Comparison of ENCODE assay signal across 3 fruit fly cellular contexts in the genomic region with DNA sequence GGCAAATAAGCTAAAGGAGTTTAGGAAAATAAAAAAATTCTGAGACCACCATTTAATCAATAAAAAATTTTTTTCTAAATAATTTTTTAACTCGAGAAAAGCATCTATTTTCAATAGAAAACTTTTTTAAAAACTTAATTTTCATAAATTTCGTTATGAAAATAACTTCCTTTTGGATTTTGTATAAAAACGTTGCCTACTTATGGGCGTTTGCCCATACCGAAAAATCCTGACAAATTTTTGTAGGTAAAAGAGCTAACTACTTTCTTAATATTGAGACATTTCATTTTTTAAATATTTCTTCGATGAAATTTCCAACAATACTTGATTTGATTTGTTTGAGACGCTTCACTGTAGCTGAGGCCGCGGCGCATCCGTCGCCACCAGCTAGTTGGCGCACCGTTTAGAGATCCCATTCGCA.
TF ChIP-seq lines count a peak whose summit lies in the region.

No protein-coding gene starts in this region.

TF ChIP-seq in whole organism, embryonic, 481 proteins besides CTCF, POLR2A, EP300 and RAD21 (continued from another document and continues in another):
- TF ChIP-seq Sin3A (optimal IDR thresholded peaks at IDR 0.05; lab: Kevin White, UChicago) (no peak), Hmr (GFP tag; optimal IDR thresholded peaks at IDR 0.05; lab: Kevin White, UChicago) (peak; percentile 51), CG8478 (optimal IDR thresholded peaks at IDR 0.05; lab: Kevin White, UChicago) (no peak), CG9876 (GFP tag; optimal IDR thresholded peaks at IDR 0.05; lab: Kevin White, UChicago) (no peak), CG15073 (GFP tag; optimal IDR thresholded peaks at IDR 0.05; lab: Kevin White, UChicago) (no peak), nau (GFP tag; optimal IDR thresholded peaks at IDR 0.05; lab: Kevin White, UChicago) (peak; percentile 35), CG16815 (GFP tag; optimal IDR thresholded peaks at IDR 0.05; lab: Kevin White, UChicago) (peak; percentile 30), CG4730 (GFP tag; IDR thresholded peaks at IDR 0.05; lab: Robert Waterston, UW) (no peak), CG6254 (GFP tag; optimal IDR thresholded peaks at IDR 0.05; lab: Kevin White, UChicago) (peak; percentile 21), CG9215 (GFP tag; IDR thresholded peaks at IDR 0.05; lab: Robert Waterston, UW) (0 out of 2 replicates have a peak, but pooled peaks have one; percentile 17), gt (GFP tag; IDR thresholded peaks at IDR 0.05; lab: Robert Waterston, UW) (no peak), onecut (GFP tag; IDR thresholded peaks at IDR 0.05; lab: Robert Waterston, UW) (no peak), D19B (GFP tag; optimal IDR thresholded peaks at IDR 0.05; lab: Kevin White, UChicago) (no peak), ara (GFP tag; IDR thresholded peaks at IDR 0.05; lab: Robert Waterston, UW) (no peak), CG33557 (GFP tag; optimal IDR thresholded peaks at IDR 0.05; lab: Kevin White, UChicago) (peak; percentile 20), gem (tag; optimal IDR thresholded peaks at IDR 0.05; lab: Kevin White, UChicago) (peak; percentile 72), CG11695 (GFP tag; IDR thresholded peaks at IDR 0.05; lab: Robert Waterston, UW) (no peak), CG6175 (GFP tag; IDR thresholded peaks at IDR 0.05; lab: Robert Waterston, UW) (no peak), mld (GFP tag; IDR thresholded peaks at IDR 0.05; lab: Robert Waterston, UW; ENCODE audit: partially characterized antibody) (no peak), Hr39 (optimal IDR thresholded peaks at IDR 0.05; lab: Kevin White, UChicago) (no peak), CkIIα-i1 (GFP tag; IDR thresholded peaks at IDR 0.05; lab: Robert Waterston, UW) (no peak), CG14860 (GFP tag; IDR thresholded peaks at IDR 0.05; lab: Robert Waterston, UW; ENCODE audit: partially characterized antibody) (no peak), CG8944 (GFP tag; optimal IDR thresholded peaks at IDR 0.05; lab: Kevin White, UChicago) (no peak), dmrt11E (tag; optimal IDR thresholded peaks at IDR 0.05; lab: Kevin White, UChicago) (peak; percentile 36), CG10979 (tag; optimal IDR thresholded peaks at IDR 0.05; lab: Kevin White, UChicago) (peak; percentile 58), gcm2 (GFP tag; optimal IDR thresholded peaks at IDR 0.05; lab: Kevin White, UChicago) (peak; percentile 48), CG15269 (tag; optimal IDR thresholded peaks at IDR 0.05; lab: Kevin White, UChicago) (peak; percentile 39), Hey (tag; optimal IDR thresholded peaks at IDR 0.05; lab: Kevin White, UChicago) (no peak), CG12299 (tag; optimal IDR thresholded peaks at IDR 0.05; lab: Kevin White, UChicago) (no peak), aop (GFP tag; IDR thresholded peaks at IDR 0.05; lab: Robert Waterston, UW) (no peak), ind (GFP tag; optimal IDR thresholded peaks at IDR 0.05; lab: Kevin White, UChicago) (peak; percentile 48), luna (GFP tag; optimal IDR thresholded peaks at IDR 0.05; lab: Kevin White, UChicago) (no peak), Optix (GFP tag; IDR thresholded peaks at IDR 0.05; lab: Robert Waterston, UW) (no peak), CG9797 (GFP tag; optimal IDR thresholded peaks at IDR 0.05; lab: Kevin White, UChicago) (no peak), peb (GFP tag; IDR thresholded peaks at IDR 0.05; lab: Robert Waterston, UW) (no peak), lab (GFP tag; optimal IDR thresholded peaks at IDR 0.05; lab: Kevin White, UChicago) (peak; percentile 35), Atf-2 (GFP tag; optimal IDR thresholded peaks at IDR 0.05; lab: Kevin White, UChicago) (no peak), CG12769 (tag; optimal IDR thresholded peaks at IDR 0.05; lab: Kevin White, UChicago) (no peak), tna (GFP tag; IDR thresholded peaks at IDR 0.05; lab: Robert Waterston, UW; ENCODE audit: partially characterized antibody) (no peak), Lhr (GFP tag; optimal IDR thresholded peaks at IDR 0.05; lab: Kevin White, UChicago) (no peak), vvl (GFP tag; IDR thresholded peaks at IDR 0.05; lab: Robert Waterston, UW) (no peak), Nf-YA (GFP tag; IDR thresholded peaks at IDR 0.05; lab: Robert Waterston, UW) (no peak), Oaz (GFP tag; IDR thresholded peaks at IDR 0.05; lab: Robert Waterston, UW) (no peak), p53 (GFP tag; optimal IDR thresholded peaks at IDR 0.05; lab: Kevin White, UChicago) (no peak)

TF ChIP-seq in whole organism, prepupa, 60 proteins besides CTCF, POLR2A, EP300 and RAD21 (continued from another document):
- TF ChIP-seq Met (GFP tag; optimal IDR thresholded peaks at IDR 0.05; lab: Kevin White, UChicago) (peak; percentile 52), CG11294 (GFP tag; IDR thresholded peaks at IDR 0.05; lab: Robert Waterston, UW) (no peak), CG6808 (GFP tag; optimal IDR thresholded peaks at IDR 0.05; lab: Kevin White, UChicago) (peak; percentile 73), salr (GFP tag; optimal IDR thresholded peaks at IDR 0.05; lab: Kevin White, UChicago) (peak in 1 of 2 experiments; percentile 93), topi (GFP tag; optimal IDR thresholded peaks at IDR 0.05; lab: Kevin White, UChicago) (peak; percentile 54), CG8119 (GFP tag; IDR thresholded peaks at IDR 0.05; lab: Robert Waterston, UW) (peak; percentile 84), CG11762 (GFP tag; optimal IDR thresholded peaks at IDR 0.05; lab: Kevin White, UChicago; ENCODE audit: insufficient read depth) (peak; percentile 58), cyc (GFP tag; optimal IDR thresholded peaks at IDR 0.05; lab: Kevin White, UChicago) (peak; percentile 38), CG16779 (tag; optimal IDR thresholded peaks at IDR 0.05; lab: Kevin White, UChicago) (no peak), Smox (GFP tag; optimal IDR thresholded peaks at IDR 0.05; lab: Kevin White, UChicago) (peak; percentile 25), acj6 (GFP tag; optimal IDR thresholded peaks at IDR 0.05; lab: Kevin White, UChicago) (peak; percentile 70), Sox14 (GFP tag; optimal IDR thresholded peaks at IDR 0.05; lab: Kevin White, UChicago) (peak; percentile 67), CG9139 (GFP tag; optimal IDR thresholded peaks at IDR 0.05; lab: Kevin White, UChicago) (peak; percentile 40), lz (GFP tag; optimal IDR thresholded peaks at IDR 0.05; lab: Kevin White, UChicago) (peak; percentile 31), Sox15 (GFP tag; optimal IDR thresholded peaks at IDR 0.05; lab: Kevin White, UChicago) (peak; percentile 43), Eip93F (GFP tag; optimal IDR thresholded peaks at IDR 0.05; lab: Kevin White, UChicago) (no peak), CG10669 (GFP tag; optimal IDR thresholded peaks at IDR 0.05; lab: Kevin White, UChicago) (peak; percentile 70), esn (GFP tag; optimal IDR thresholded peaks at IDR 0.05; lab: Kevin White, UChicago) (peak; percentile 51), CG31627 (GFP tag; optimal IDR thresholded peaks at IDR 0.05; lab: Kevin White, UChicago) (peak; percentile 10), CG6276 (GFP tag; optimal IDR thresholded peaks at IDR 0.05; lab: Kevin White, UChicago) (peak; percentile 78), Eip75B (GFP tag; optimal IDR thresholded peaks at IDR 0.05; lab: Kevin White, UChicago) (peak; percentile 77), fkh (GFP tag; optimal IDR thresholded peaks at IDR 0.05; lab: Kevin White, UChicago) (no peak), Lpt (GFP tag; optimal IDR thresholded peaks at IDR 0.05; lab: Kevin White, UChicago) (peak; percentile 10), Hr4 (GFP tag; optimal IDR thresholded peaks at IDR 0.05; lab: Kevin White, UChicago) (peak; percentile 92), vri (GFP tag; optimal IDR thresholded peaks at IDR 0.05; lab: Kevin White, UChicago) (no peak), Blimp-1 (GFP tag; optimal IDR thresholded peaks at IDR 0.05; lab: Kevin White, UChicago) (no peak), CG34406 (GFP tag; optimal IDR thresholded peaks at IDR 0.05; lab: Kevin White, UChicago) (peak; percentile 50), Gug (GFP tag; IDR thresholded peaks at IDR 0.05; lab: Robert Waterston, UW) (peak; percentile 42), CG7368 (GFP tag; optimal IDR thresholded peaks at IDR 0.05; lab: Kevin White, UChicago) (peak; percentile 40), CG3919 (GFP tag; optimal IDR thresholded peaks at IDR 0.05; lab: Kevin White, UChicago) (peak; percentile 70), CG6163 (GFP tag; IDR thresholded peaks at IDR 0.05; lab: Robert Waterston, UW) (peak; percentile 73; the same call in 2 of the 3 replicates), Hr38 (GFP tag; optimal IDR thresholded peaks at IDR 0.05; lab: Kevin White, UChicago) (no peak), spab (GFP tag; optimal IDR thresholded peaks at IDR 0.05; lab: Kevin White, UChicago) (peak; percentile 73), OdsH (GFP tag; optimal IDR thresholded peaks at IDR 0.05; lab: Kevin White, UChicago) (peak; percentile 76), ss (GFP tag; optimal IDR thresholded peaks at IDR 0.05; lab: Kevin White, UChicago) (peak; percentile 49 to 62), Eip78C (GFP tag; lab: Kevin White, UChicago) (peak; percentile 93), CG15336 (GFP tag; IDR thresholded peaks at IDR 0.05; lab: Robert Waterston, UW) (peak; percentile 79), CG11902 (GFP tag; optimal IDR thresholded peaks at IDR 0.05; lab: Kevin White, UChicago) (peak; percentile 9), CG32006 (GFP tag; optimal IDR thresholded peaks at IDR 0.05; lab: Kevin White, UChicago) (peak; percentile 95), CG8632 (GFP tag; optimal IDR thresholded peaks at IDR 0.05; lab: Kevin White, UChicago) (peak; percentile 42)

TF ChIP-seq in whole organism, wandering third instar larva, 38 proteins besides CTCF, POLR2A, EP300 and RAD21 (continued from another document):
- no peak for TF ChIP-seq GATAd (GFP tag; optimal IDR thresholded peaks at IDR 0.05; lab: Kevin White, UChicago)
- TF ChIP-seq usp (GFP tag; optimal IDR thresholded peaks at IDR 0.05; lab: Kevin White, UChicago), result no peak
- TF ChIP-seq ey (GFP tag; optimal IDR thresholded peaks at IDR 0.05; lab: Kevin White, UChicago), result peak; percentile 31
